Fruit fly (Drosophila melanogaster): ENCODE data around the gene beta-Man.
A peak's percentile ranks its signal among the peaks of the same experiment; 100 is the strongest.

The beta-Man gene

DNA sequence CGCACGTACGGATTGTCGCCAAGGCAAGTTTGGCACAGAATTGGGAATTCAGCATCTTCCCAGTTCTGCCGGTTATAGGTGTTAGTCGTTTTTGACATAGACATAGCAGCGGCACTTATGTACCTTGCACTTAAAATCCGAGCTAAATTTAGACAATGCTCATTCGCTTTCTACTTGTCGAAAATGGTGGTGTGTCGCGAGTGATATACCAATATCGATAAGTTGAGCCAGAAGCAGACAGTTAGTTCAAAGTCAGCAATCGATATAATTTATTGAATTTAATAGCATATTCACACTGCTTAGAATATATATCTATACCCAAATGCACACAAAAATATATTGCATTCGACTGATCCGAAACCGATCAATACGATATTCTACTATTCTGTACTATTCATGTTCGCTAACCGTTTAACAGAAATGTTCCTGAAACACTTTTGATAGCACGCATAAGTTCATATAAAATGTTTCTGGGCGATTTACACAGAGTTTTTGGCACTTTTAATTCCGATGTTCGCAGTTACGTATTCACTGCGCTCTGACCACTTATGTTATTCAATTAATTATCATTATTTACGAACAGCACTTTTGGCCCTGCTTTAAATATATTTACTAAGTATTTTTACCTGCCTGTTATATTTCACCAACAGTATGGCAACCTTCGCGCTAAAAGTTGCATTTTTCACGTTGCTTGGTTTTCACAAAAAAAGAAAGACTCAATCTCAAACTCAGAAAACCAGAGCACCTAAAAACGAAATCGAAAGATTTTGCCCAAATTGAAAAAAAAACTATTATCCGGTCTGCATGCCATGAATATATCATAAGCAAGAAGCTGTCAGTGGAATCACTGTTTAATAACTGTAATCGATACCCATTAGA is 35.4 kb downstream of the beta-Man start, which contains the start of gene CG14641 (continued):
- TF ChIP-seq ato (GFP tag; IDR thresholded peaks at IDR 0.05; ENCODE audit: partially characterized antibody) (0 out of 2 replicates have a peak, but pooled peaks have one; percentile 56), otp (GFP tag; IDR thresholded peaks at IDR 0.05) (no peak), CG1024 (GFP tag; IDR thresholded peaks at IDR 0.05) (peak; percentile 94)

DNA sequence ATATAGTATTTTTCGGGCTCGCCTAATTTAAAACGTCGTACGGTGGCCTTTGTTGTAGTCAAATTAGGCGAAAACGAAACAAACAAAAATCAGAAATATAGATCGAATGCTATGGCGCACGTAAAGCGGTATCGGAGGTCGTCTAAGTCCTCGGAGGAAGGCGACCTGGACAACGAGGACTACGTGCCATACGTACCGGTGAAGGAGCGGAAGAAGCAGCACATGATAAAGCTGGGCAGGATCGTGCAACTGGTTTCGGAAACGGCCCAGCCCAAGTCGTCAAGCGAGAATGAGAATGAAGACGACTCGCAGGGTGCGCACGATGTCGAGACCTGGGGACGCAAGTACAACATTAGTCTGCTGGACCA is 36.0 kb downstream of the beta-Man start, which contains the start of gene abs:
Gene abs, plus strand, starts transcription at position 30 of the 368 bp plus-strand sequence.
- peak; percentile 31 for TF ChIP-seq CG1603 (tag; optimal IDR thresholded peaks at IDR 0.05)
- peak; percentile 28 for TF ChIP-seq YL-1 (GFP tag; optimal IDR thresholded peaks at IDR 0.05)
- TF ChIP-seq D (optimal IDR thresholded peaks at IDR 0.05), result peak; percentile 74
- TF ChIP-seq D (GFP tag; optimal IDR thresholded peaks at IDR 0.05), result no peak
- TF ChIP-seq Dll (GFP tag; IDR thresholded peaks at IDR 0.05; ENCODE audit: partially characterized antibody), result 0 out of 4 replicates have a peak, but pooled peaks have one; percentile 14
- TF ChIP-seq amos (GFP tag; IDR thresholded peaks at IDR 0.05; ENCODE audit: partially characterized antibody), result 0 out of 2 replicates have a peak, but pooled peaks have one; percentile 30
- TF ChIP-seq hb (GFP tag; IDR thresholded peaks at IDR 0.05; ENCODE audit: partially characterized antibody), result 0 out of 3 replicates have a peak, but pooled peaks have one; percentile 12
- no peak for TF ChIP-seq Atf3 (GFP tag; optimal IDR thresholded peaks at IDR 0.05)
- peak; percentile 28 for TF ChIP-seq pzg (GFP tag; optimal IDR thresholded peaks at IDR 0.05)
- TF ChIP-seq E2f2 (GFP tag; IDR thresholded peaks at IDR 0.05), result 0 out of 2 replicates have a peak, but pooled peaks have one; percentile 12
- no peak for TF ChIP-seq CG34422 (GFP tag; IDR thresholded peaks at IDR 0.05)
- no peak for TF ChIP-seq Poxn (GFP tag; IDR thresholded peaks at IDR 0.05)
- peak; percentile 60 for TF ChIP-seq MESR4 (GFP tag; optimal IDR thresholded peaks at IDR 0.05)
- TF ChIP-seq CoRest (tag; optimal IDR thresholded peaks at IDR 0.05), result no peak
- TF ChIP-seq CG4617 (GFP tag; optimal IDR thresholded peaks at IDR 0.05; ENCODE audit: borderline replicate concordance), result peak; percentile 60
- TF ChIP-seq HLH4C (GFP tag; IDR thresholded peaks at IDR 0.05; ENCODE audit: partially characterized antibody), result 0 out of 3 replicates have a peak, but pooled peaks have one; percentile 14
- TF ChIP-seq CG30431 (GFP tag; optimal IDR thresholded peaks at IDR 0.05), result no peak
- TF ChIP-seq Med (GFP tag), result peak; percentile 15
- 0 out of 2 replicates have a peak, but pooled peaks have one; percentile 33 for TF ChIP-seq MBD-R2 (GFP tag; IDR thresholded peaks at IDR 0.05)
- no peak for TF ChIP-seq CG15696 (tag; optimal IDR thresholded peaks at IDR 0.05)

DNA sequence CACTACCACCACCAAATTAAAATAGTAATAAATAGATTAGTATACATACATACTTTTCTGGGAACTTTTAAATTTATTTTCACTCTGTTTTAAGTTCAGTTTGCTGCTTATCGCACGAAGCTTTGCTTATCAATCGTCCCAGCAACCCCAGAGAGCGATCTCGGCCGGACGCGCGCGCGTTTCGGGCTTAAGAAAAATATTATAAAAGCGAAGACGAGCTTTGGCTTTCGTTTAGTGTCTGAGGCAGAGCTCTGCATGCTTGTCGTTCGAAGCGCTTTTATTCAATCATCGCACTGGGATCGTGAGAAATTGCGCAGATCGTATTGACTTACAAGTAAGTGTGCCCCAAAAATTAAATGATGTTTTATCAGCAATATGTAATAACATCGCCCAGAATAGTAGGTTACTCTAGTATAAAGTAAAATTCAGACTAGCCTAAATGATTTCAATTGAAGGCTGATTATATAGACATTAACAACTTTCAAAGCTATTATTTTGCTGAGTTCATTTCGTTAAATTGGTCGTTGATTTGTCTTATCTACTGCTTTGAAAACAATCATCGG is 38.1 kb downstream of the beta-Man start, which contains the start of gene Gel:
Gene Gel, plus strand, starts transcription at position 227 of the 563 bp plus-strand sequence.
- no peak for TF ChIP-seq Jarid2 (GFP tag; optimal IDR thresholded peaks at IDR 0.05)
- TF ChIP-seq CG15073 (GFP tag; optimal IDR thresholded peaks at IDR 0.05), result no peak
- TF ChIP-seq jigr1 (GFP tag; IDR thresholded peaks at IDR 0.05), result no peak
- no peak for TF ChIP-seq CG3995 (GFP tag; optimal IDR thresholded peaks at IDR 0.05)
- peak in 1 of 2 experiments; percentile 48 for TF ChIP-seq Pdp1 (GFP tag; optimal IDR thresholded peaks at IDR 0.05)
- peak; percentile 65 for TF ChIP-seq Deaf1 (tag; optimal IDR thresholded peaks at IDR 0.05)
- no peak for TF ChIP-seq slbo (GFP tag; IDR thresholded peaks at IDR 0.05)
- TF ChIP-seq Eip74EF (GFP tag; optimal IDR thresholded peaks at IDR 0.05), result no peak
- TF ChIP-seq hbn (GFP tag; IDR thresholded peaks at IDR 0.05; ENCODE audit: partially characterized antibody), result no peak
- TF ChIP-seq CG4707 (GFP tag; optimal IDR thresholded peaks at IDR 0.05), result no peak
- no peak for TF ChIP-seq ken (GFP tag; IDR thresholded peaks at IDR 0.05)
- no peak for TF ChIP-seq Hr3 (GFP tag; optimal IDR thresholded peaks at IDR 0.05)
- peak; percentile 90 for TF ChIP-seq Hr39 (optimal IDR thresholded peaks at IDR 0.05)
- peak; percentile 7 for TF ChIP-seq CG13624 (GFP tag; optimal IDR thresholded peaks at IDR 0.05)
- no peak for TF ChIP-seq CG5245 (GFP tag; optimal IDR thresholded peaks at IDR 0.05)
- no peak for TF ChIP-seq Atf-2 (GFP tag; optimal IDR thresholded peaks at IDR 0.05)
- TF ChIP-seq CG10543 (GFP tag; optimal IDR thresholded peaks at IDR 0.05), result peak; percentile 3
- no peak for TF ChIP-seq CG30403 (GFP tag; optimal IDR thresholded peaks at IDR 0.05)
- no peak for TF ChIP-seq ham (GFP tag; IDR thresholded peaks at IDR 0.05)
- no peak for TF ChIP-seq CG14860 (GFP tag; IDR thresholded peaks at IDR 0.05; ENCODE audit: partially characterized antibody)
- 0 out of 4 replicates have a peak, but pooled peaks have one; percentile 28 for TF ChIP-seq chinmo (GFP tag; IDR thresholded peaks at IDR 0.05; ENCODE audit: partially characterized antibody)
- TF ChIP-seq Med (GFP tag), result peak; percentile 38
- TF ChIP-seq CG6272 (GFP tag; IDR thresholded peaks at IDR 0.05), result no peak
